Worm (Caenorhabditis elegans): ENCODE measurements around the gene gln-1.

gln-1 gene

ce11 chrX:6019886-6020469 lies 38.1 kb upstream of the gln-1 start, which contains the start of gene C09B8.4 (continued):
- TF ChIP-seq C16A3.4 (tag; optimal IDR thresholded peaks at IDR 0.05) (no peak), lin-39 (tag; optimal IDR thresholded peaks at IDR 0.05) (no peak), nhr-84 (tag; optimal IDR thresholded peaks at IDR 0.05) (no peak), egl-13 (tag; optimal IDR thresholded peaks at IDR 0.05) (no peak), pqm-1 (tag; optimal IDR thresholded peaks at IDR 0.05) (no peak), swsn-7 (tag; optimal IDR thresholded peaks at IDR 0.05) (no peak), dsc-1 (tag; optimal IDR thresholded peaks at IDR 0.05) (peak; percentile 44), nhr-19 (GFP tag; conservative IDR thresholded peaks at IDR 0.05) (peak; percentile 38; the same call in 1 of the 2 replicates), nhr-71 (tag; optimal IDR thresholded peaks at IDR 0.05) (peak; percentile 87), nhr-76 (tag; optimal IDR thresholded peaks at IDR 0.05) (no peak)

ce11 chrX:6020782-6021181 lies 37.3 kb upstream of the gln-1 start:
- TF ChIP-seq mef-2 (tag; optimal IDR thresholded peaks at IDR 0.05) (no peak), efl-1 (optimal IDR thresholded peaks at IDR 0.05) (no peak), efl-1 (GFP tag; optimal IDR thresholded peaks at IDR 0.05 in 1 of 2) (peak in 1 of 2 experiments; percentile 14)

DNA sequence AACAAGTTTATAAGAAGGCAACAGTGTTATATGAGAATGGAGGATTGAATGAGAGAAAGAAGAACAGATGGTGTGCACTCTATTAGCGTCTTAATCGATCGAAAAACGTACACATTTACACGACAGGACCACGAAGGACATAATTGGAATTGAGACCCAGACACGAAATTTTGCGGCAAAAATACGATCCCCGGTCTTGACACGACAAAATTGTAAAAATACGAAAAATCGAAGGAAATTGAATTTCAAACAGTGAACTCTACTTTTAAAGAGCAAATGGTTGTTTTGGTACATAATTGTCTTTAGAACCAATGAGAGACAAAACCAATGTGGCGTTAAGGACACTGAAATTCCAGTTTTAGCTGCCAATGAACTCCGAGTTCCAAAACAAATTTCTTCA lies 35.6 kb upstream of the gln-1 start, which contains the start of gene lelo-3:
Gene lelo-3, minus strand, starts transcription at position 101 of the 400 bp plus-strand sequence.
- TF ChIP-seq swsn-7 (tag; optimal IDR thresholded peaks at IDR 0.05), result no peak
- no peak for TF ChIP-seq nhr-28 (tag; optimal IDR thresholded peaks at IDR 0.05)
- no peak for TF ChIP-seq vab-15 (tag; optimal IDR thresholded peaks at IDR 0.05)
- TF ChIP-seq unc-86 (tag; optimal IDR thresholded peaks at IDR 0.05), result no peak
- TF ChIP-seq elt-3 (tag; optimal IDR thresholded peaks at IDR 0.05), result no peak
- no peak for TF ChIP-seq ceh-90 (tag; optimal IDR thresholded peaks at IDR 0.05)
- TF ChIP-seq zag-1 (tag; optimal IDR thresholded peaks at IDR 0.05), result no peak
- no peak for TF ChIP-seq tlp-1 (tag; optimal IDR thresholded peaks at IDR 0.05)
- no peak for TF ChIP-seq nhr-47 (tag; optimal IDR thresholded peaks at IDR 0.05)
- TF ChIP-seq ztf-4 (tag; optimal IDR thresholded peaks at IDR 0.05), result no peak
- no peak for TF ChIP-seq fkh-4 (tag; optimal IDR thresholded peaks at IDR 0.05; ENCODE audit: borderline replicate concordance)
- TF ChIP-seq ama-1 (optimal IDR thresholded peaks at IDR 0.05), result no peak
- no peak for TF ChIP-seq nhr-71 (tag; optimal IDR thresholded peaks at IDR 0.05)
- TF ChIP-seq dsc-1 (tag; optimal IDR thresholded peaks at IDR 0.05), result no peak
- no peak for TF ChIP-seq jun-1 (tag; optimal IDR thresholded peaks at IDR 0.05)
- no peak for TF ChIP-seq mab-9 (GFP tag; IDR thresholded peaks at IDR 0.05)
- TF ChIP-seq unc-30 (tag; optimal IDR thresholded peaks at IDR 0.05), result no peak
- no peak for TF ChIP-seq efl-3 (GFP tag; optimal IDR thresholded peaks at IDR 0.05)
- TF ChIP-seq sptf-1 (tag; optimal IDR thresholded peaks at IDR 0.05), result no peak

ce11 chrX:6024977-6025376 lies 33.1 kb upstream of the gln-1 start:
- TF ChIP-seq nhr-71 (tag; optimal IDR thresholded peaks at IDR 0.05) (peak; percentile 34), lin-35 (GFP tag; optimal IDR thresholded peaks at IDR 0.05) (peak in 1 of 2 experiments; percentile 40), nhr-90 (tag; optimal IDR thresholded peaks at IDR 0.05; ENCODE audit: poor library complexity) (peak; percentile 40), aly-2 (tag; optimal IDR thresholded peaks at IDR 0.05) (no peak), mef-2 (tag; optimal IDR thresholded peaks at IDR 0.05) (no peak), sup-37 (GFP tag; optimal IDR thresholded peaks at IDR 0.05) (no peak), F16B12.6 (tag; optimal IDR thresholded peaks at IDR 0.05) (no peak), nhr-20 (tag; optimal IDR thresholded peaks at IDR 0.05) (peak; percentile 21), skn-1 (tag; optimal IDR thresholded peaks at IDR 0.05) (no peak), elt-2 (tag; optimal IDR thresholded peaks at IDR 0.05) (peak; percentile 58), dsc-1 (tag; optimal IDR thresholded peaks at IDR 0.05) (no peak), grh-1 (GFP tag; IDR thresholded peaks at IDR 0.05) (no peak)
